Worm (Caenorhabditis elegans): ENCODE results near the gene iff-2.

The iff-2 gene

ce11 chrII:8570977-8571376 is 9.8 kb upstream of the iff-2 start, which contains the start of gene bcs-1 (continued):
- no peak for TF ChIP-seq F44E2.7 (GFP tag; IDR thresholded peaks at IDR 0.05)

ce11 chrII:8569038-8569977 is 8.1 kb upstream of the iff-2 start, which contains the start of the genes col-38 and rpl-5:
TSS of gene col-38 (minus strand) at chrII:8569088.
TSS of gene rpl-5 (plus strand) at chrII:8569927.
- TF ChIP-seq snpc-1.2 (GFP tag; IDR thresholded peaks at IDR 0.05) (0 out of 2 replicates have a peak, but pooled peaks have one; percentile 15), mxl-2 (GFP tag; conservative IDR thresholded peaks at IDR 0.05) (no peak), mes-2 (tag; optimal IDR thresholded peaks at IDR 0.05; ENCODE audit: poor library complexity, severe bottlenecking) (peak; percentile 92), vab-7 (GFP tag; IDR thresholded peaks at IDR 0.05) (no peak), dmd-6 (GFP tag; IDR thresholded peaks at IDR 0.05) (peak; percentile 60), pqm-1 (tag; optimal IDR thresholded peaks at IDR 0.05) (no peak), nhr-6 (tag; optimal IDR thresholded peaks at IDR 0.05) (peak; percentile 88), hlh-30 (tag; optimal IDR thresholded peaks at IDR 0.05; ENCODE audit: insufficient read depth) (peak; percentile 89), D1046.2 (GFP tag; IDR thresholded peaks at IDR 0.05) (no peak), zip-2 (tag; optimal IDR thresholded peaks at IDR 0.05) (peak; percentile 7), dmd-9 (GFP tag; IDR thresholded peaks at IDR 0.05) (no peak), unc-130 (GFP tag; optimal IDR thresholded peaks at IDR 0.05) (peak; percentile 17), hmg-1.1 (GFP tag; IDR thresholded peaks at IDR 0.05) (peak; percentile 79), egl-27 (tag; optimal IDR thresholded peaks at IDR 0.05) (no peak), dve-1 (tag; optimal IDR thresholded peaks at IDR 0.05; ENCODE audit: insufficient read depth) (peak; percentile 90), saeg-2 (GFP tag; IDR thresholded peaks at IDR 0.05) (no peak), fkh-10 (GFP tag; optimal IDR thresholded peaks at IDR 0.05) (peak; percentile 90), daf-12 (tag; optimal IDR thresholded peaks at IDR 0.05) (no peak), lin-38 (GFP tag; IDR thresholded peaks at IDR 0.05) (peak; percentile 91), lsy-2 (tag; optimal IDR thresholded peaks at IDR 0.05) (peak; percentile 89 to 98), cey-2 (tag; optimal IDR thresholded peaks at IDR 0.05; ENCODE audit: borderline replicate concordance, insufficient read depth) (no peak), lin-15B (tag; optimal IDR thresholded peaks at IDR 0.05) (no peak), ceh-62 (tag; optimal IDR thresholded peaks at IDR 0.05) (no peak), daf-8 (GFP tag; IDR thresholded peaks at IDR 0.05) (no peak), F10B5.3 (tag; optimal IDR thresholded peaks at IDR 0.05) (no peak), mdt-29 (GFP tag; IDR thresholded peaks at IDR 0.05) (no peak), hif-1 (tag; optimal IDR thresholded peaks at IDR 0.05) (peak in 1 of 2 experiments; percentile 78), Y5F2A.4 (GFP tag; optimal IDR thresholded peaks at IDR 0.05) (no peak), gei-8 (GFP tag; optimal IDR thresholded peaks at IDR 0.05) (no peak), ama-1 (optimal IDR thresholded peaks at IDR 0.05) (peak; percentile 65), nhr-42 (GFP tag; IDR thresholded peaks at IDR 0.05) (peak; percentile 23; the same call in 1 of the 2 replicates), Y75B8A.6 (GFP tag; IDR thresholded peaks at IDR 0.05) (no peak), Y48G9A.11 (GFP tag; IDR thresholded peaks at IDR 0.05) (no peak), T26A8.4 (GFP tag; IDR thresholded peaks at IDR 0.05) (peak; percentile 69), F37D6.2 (tag; optimal IDR thresholded peaks at IDR 0.05) (peak; percentile 49), skn-1 (tag; optimal IDR thresholded peaks at IDR 0.05) (no peak), ZK337.2 (GFP tag; IDR thresholded peaks at IDR 0.05) (no peak), nhr-11 (tag; optimal IDR thresholded peaks at IDR 0.05) (peak; percentile 87), jun-1 (tag; optimal IDR thresholded peaks at IDR 0.05) (peak; percentile 0), ztf-7 (tag; optimal IDR thresholded peaks at IDR 0.05) (no peak), zfp-3 (GFP tag; conservative IDR thresholded peaks at IDR 0.05) (0 out of 2 replicates have a peak, but pooled peaks have one; percentile 65), madf-9 (GFP tag; conservative IDR thresholded peaks at IDR 0.05) (no peak), spr-1 (tag; optimal IDR thresholded peaks at IDR 0.05) (peak; percentile 47), unc-39 (tag; optimal IDR thresholded peaks at IDR 0.05) (no peak), unc-62 (GFP tag; optimal IDR thresholded peaks at IDR 0.05 in 1 of 2) (peak in 1 of 2 experiments; percentile 96), unc-62 (tag; optimal IDR thresholded peaks at IDR 0.05) (no peak)
